Worm (Caenorhabditis elegans) whole organism, L1 larva: Measurements from ENCODE around the gene T14B4.5.

Source experiments
- C04F5.9 ChIP-seq: sonication (generic microtip); optimal IDR thresholded peaks from 2 replicates; lab custom pipeline; 2016; ENCODE audit warnings: missing genetic modification characterization, missing compliant biosample characterization
- C16A3.4 ChIP-seq: fragments of 150-350 bp; optimal IDR thresholded peaks from 2 replicates; lab custom pipeline; 2014; ENCODE audit warnings: missing biosample characterization, missing genetic modification characterization
- Y116A8C.19 ChIP-seq: sonication (generic microtip); optimal IDR thresholded peaks from 2 replicates; lab custom pipeline; 2016; ENCODE audit warnings: missing compliant biosample characterization, missing genetic modification characterization, borderline replicate concordance
- blmp-1 ChIP-seq: fragments of 150-350 bp; optimal IDR thresholded peaks from 2 replicates; lab custom pipeline; 2014; ENCODE audit warnings: missing biosample characterization, missing genetic modification characterization
- ceh-8 ChIP-seq: fragments of 200-800 bp; sonication (Bioruptor generic); optimal IDR thresholded peaks from 2 replicates; lab custom pipeline; 2018; ENCODE audit warnings: mild to moderate bottlenecking, missing genetic modification characterization, moderate library complexity, missing compliant biosample characterization
- ceh-82 ChIP-seq, 3 experiments: fragments of 150-350 bp in 1 of 3; sonication (generic microtip) in 2 of 3; optimal IDR thresholded peaks; 2 replicates each; lab custom pipeline; 2014 to 2017; ENCODE audit warnings: missing biosample characterization in 3 of 3, missing genetic modification characterization in 3 of 3
- dpl-1 ChIP-seq, 3 experiments: fragments of 150-350 bp in 2 of 3; sonication (generic microtip) in 1 of 3; optimal IDR thresholded peaks; 2 replicates each; lab custom pipeline; 2014 to 2017; ENCODE audit warnings: missing biosample characterization in 3 of 3, missing genetic modification characterization in 3 of 3, missing genetic modification reagents in 3 of 3
- dsc-1 ChIP-seq: sonication (generic microtip); optimal IDR thresholded peaks from 2 replicates; lab custom pipeline; 2016; ENCODE audit warnings: mild to moderate bottlenecking, missing genetic modification characterization, missing compliant biosample characterization
- efl-1 ChIP-seq, 4 experiments: fragments of 150-350 bp; optimal IDR thresholded peaks in 3 of 4; peaks in 1 of 4; 1 replicate in 1 of 4; 2 replicates in 3 of 4; lab custom pipeline; 2014; ENCODE audit warnings: missing biosample characterization in 2 of 4, missing genetic modification characterization in 2 of 4, missing genetic modification reagents in 2 of 4
- egl-13 ChIP-seq: sonication (generic microtip); optimal IDR thresholded peaks from 2 replicates; lab custom pipeline; 2016; ENCODE audit warnings: missing genotype, missing genetic modification reagents, missing genetic modification characterization, missing compliant biosample characterization
- elt-3 ChIP-seq, 6 experiments: fragments of 150-350 bp in 1 of 6; sonication (generic microtip); optimal IDR thresholded peaks; 2 replicates each; lab custom pipeline; 2017 to 2018; ENCODE audit warnings: missing biosample characterization in 6 of 6, missing genetic modification characterization in 6 of 6, inconsistent platforms in 1 of 6
- fkh-10 ChIP-seq: sonication (generic microtip); optimal IDR thresholded peaks from 2 replicates; lab custom pipeline; 2017; ENCODE audit warnings: missing biosample characterization, missing genetic modification reagents, missing genetic modification characterization
- fkh-8 ChIP-seq: sonication (generic microtip); optimal IDR thresholded peaks from 2 replicates; lab custom pipeline; 2016; ENCODE audit warnings: mild to moderate bottlenecking, missing genetic modification characterization, missing compliant biosample characterization
- isw-1 ChIP-seq: fragments of 200-800 bp; sonication (Bioruptor generic); IDR thresholded peaks from 2 replicates; pipeline ENCODE4 v1.3.6; 2022; ENCODE audit warnings: missing genetic modification characterization, missing compliant biosample characterization
- jun-1 ChIP-seq: fragments of 150-350 bp; optimal IDR thresholded peaks from 2 replicates; lab custom pipeline; 2014; ENCODE audit warnings: missing biosample characterization, missing genetic modification reagents, missing genetic modification characterization
- lin-14 ChIP-seq: fragments of 200-800 bp; sonication (Bioruptor generic); optimal IDR thresholded peaks from 2 replicates; lab custom pipeline; 2018; ENCODE audit warnings: mild to moderate bottlenecking, missing genetic modification characterization, moderate library complexity, missing compliant biosample characterization
- lin-35 ChIP-seq, 2 experiments: fragments of 150-350 bp; optimal IDR thresholded peaks; 2 replicates each; lab custom pipeline; 2014; ENCODE audit warnings: missing biosample characterization in 2 of 2, missing genetic modification characterization in 2 of 2, missing genetic modification reagents in 2 of 2
- lsy-2 ChIP-seq, 2 experiments: fragments of 150-350 bp; optimal IDR thresholded peaks; 2 replicates each; lab custom pipeline; 2014; ENCODE audit warnings: missing biosample characterization in 2 of 2, missing genetic modification characterization in 2 of 2
- mep-1 ChIP-seq: fragments of 150-350 bp; optimal IDR thresholded peaks from 2 replicates; lab custom pipeline; 2014; ENCODE audit warnings: missing biosample characterization, missing genetic modification characterization
- nhr-11 ChIP-seq: fragments of 150-350 bp; optimal IDR thresholded peaks from 2 replicates; lab custom pipeline; 2014; ENCODE audit warnings: missing biosample characterization, missing genetic modification characterization
- nhr-19 ChIP-seq: fragments of 200-800 bp; sonication (Bioruptor generic); conservative IDR thresholded peaks from 2 replicates; pipeline ENCODE4 v1.3.6; 2022; ENCODE audit warnings: missing genetic modification characterization, missing compliant biosample characterization
- nhr-20 ChIP-seq: sonication (generic microtip); optimal IDR thresholded peaks from 2 replicates; lab custom pipeline; 2016; ENCODE audit warnings: mild to moderate bottlenecking, missing genetic modification characterization, missing compliant biosample characterization
- nhr-47 ChIP-seq: sonication (generic microtip); optimal IDR thresholded peaks from 2 replicates; lab custom pipeline; 2016; ENCODE audit warnings: mild to moderate bottlenecking, missing genetic modification characterization, moderate library complexity, missing compliant biosample characterization
- nhr-71 ChIP-seq: sonication (generic microtip); optimal IDR thresholded peaks from 2 replicates; lab custom pipeline; 2016; ENCODE audit warnings: mild to moderate bottlenecking, missing genetic modification characterization, moderate library complexity, missing compliant biosample characterization
- nhr-85 ChIP-seq: sonication (generic microtip); peaks from one replicate; lab custom pipeline; 2016; ENCODE audit warnings: missing genetic modification characterization, inconsistent platforms, missing compliant biosample characterization
- nhr-90 ChIP-seq: sonication (generic microtip); optimal IDR thresholded peaks from 2 replicates; lab custom pipeline; 2016; ENCODE audit warnings: mild to moderate bottlenecking, missing genetic modification characterization, missing compliant biosample characterization; ENCODE audit not compliant: poor library complexity
- pag-3 ChIP-seq: sonication (generic microtip); optimal IDR thresholded peaks from 2 replicates; lab custom pipeline; 2017; ENCODE audit warnings: missing genetic modification characterization, mild to moderate bottlenecking, missing compliant biosample characterization, antibody characterized with exemption, borderline replicate concordance; ENCODE audit not compliant: insufficient read depth
- rnt-1 ChIP-seq: sonication (generic microtip); optimal IDR thresholded peaks from 2 replicates; lab custom pipeline; 2016; ENCODE audit warnings: mild to moderate bottlenecking, missing genetic modification characterization, moderate library complexity, missing compliant biosample characterization
- skn-1 ChIP-seq: fragments of 150-350 bp; optimal IDR thresholded peaks from 2 replicates; lab custom pipeline; 2014; ENCODE audit warnings: missing biosample characterization, missing genetic modification characterization
- snu-23 ChIP-seq: sonication (generic microtip); optimal IDR thresholded peaks from 2 replicates; lab custom pipeline; 2016; ENCODE audit warnings: missing genetic modification characterization, missing compliant biosample characterization
- swsn-7 ChIP-seq: sonication (generic microtip); optimal IDR thresholded peaks from 2 replicates; lab custom pipeline; 2016; ENCODE audit warnings: missing genetic modification characterization, missing compliant biosample characterization
- tbx-2 ChIP-seq: sonication (generic microtip); optimal IDR thresholded peaks from 2 replicates; lab custom pipeline; 2016; ENCODE audit warnings: missing genetic modification characterization, missing compliant biosample characterization
- unc-30 ChIP-seq: sonication (generic microtip); optimal IDR thresholded peaks from 2 replicates; lab custom pipeline; 2017; ENCODE audit warnings: missing biosample characterization, missing genetic modification characterization
- xbp-1 ChIP-seq: sonication (generic microtip); optimal IDR thresholded peaks from 2 replicates; lab custom pipeline; 2016; ENCODE audit warnings: missing genetic modification characterization, missing compliant biosample characterization
- zag-1 ChIP-seq: fragments of 150-350 bp; optimal IDR thresholded peaks from 2 replicates; lab custom pipeline; 2014; ENCODE audit warnings: missing biosample characterization, missing genetic modification characterization
- ztf-11 ChIP-seq, 2 experiments: sonication (generic microtip); optimal IDR thresholded peaks; 2 replicates each; lab custom pipeline; 2016 to 2017; ENCODE audit warnings: missing genetic modification characterization in 2 of 2, missing biosample characterization in 1 of 2, missing compliant biosample characterization in 1 of 2

The T14B4.5 gene

DNA sequence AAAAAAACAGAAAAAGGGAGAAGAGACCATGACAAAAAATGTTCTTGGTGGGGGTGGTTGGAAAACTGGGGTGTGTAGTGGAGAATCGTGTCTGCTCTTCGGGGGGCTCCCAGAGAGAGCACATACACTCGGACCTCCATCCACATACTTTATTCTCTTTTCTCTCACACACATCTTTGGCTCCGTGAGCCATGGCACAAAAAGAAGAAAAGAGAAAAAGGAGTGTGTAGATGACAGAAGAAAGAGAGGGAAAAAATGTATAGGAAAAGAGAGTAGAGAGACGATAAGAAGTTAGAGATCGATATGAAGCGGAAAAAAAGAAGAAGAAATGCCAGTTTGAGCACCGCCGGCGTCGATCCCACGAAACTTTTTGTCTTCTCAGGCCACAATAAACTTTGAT, 7.7 kb upstream of the T14B4.5 start:
- TF ChIP-seq snu-23 (peak; percentile 58), ztf-11 (tag; optimal IDR thresholded peaks at IDR 0.05; lab: Kevin White, UChicago) (no peak), lin-14 (GFP tag; lab: Kevin White, UChicago) (peak; percentile 90), efl-1 (optimal IDR thresholded peaks at IDR 0.05; lab: Kevin White, UChicago) (peak; percentile 14 to 28), efl-1 (GFP tag; optimal IDR thresholded peaks at IDR 0.05 in 1 of 2; lab: Kevin White, UChicago) (peak in 1 of 2 experiments; percentile 18), C16A3.4 (tag; lab: Kevin White, UChicago) (peak; percentile 23), swsn-7 (peak; percentile 40), Y116A8C.19 (tag; lab: Kevin White, UChicago) (no peak), fkh-10 (GFP tag; lab: Kevin White, UChicago) (peak; percentile 8), isw-1 (GFP tag; lab: Robert Waterston, UW) (0 out of 2 replicates have a peak, but pooled peaks have one; percentile 19), C04F5.9 (tag; lab: Kevin White, UChicago) (no peak), egl-13 (no peak), rnt-1 (peak; percentile 49), nhr-19 (GFP tag; lab: Robert Waterston, UW) (peak; percentile 32; the same call in 1 of the 2 replicates), dsc-1 (tag; lab: Kevin White, UChicago) (peak; percentile 14), zag-1 (no peak), nhr-71 (tag; lab: Kevin White, UChicago) (peak; percentile 62), nhr-20 (tag; lab: Kevin White, UChicago) (peak; percentile 8), dpl-1 (GFP tag; optimal IDR thresholded peaks at IDR 0.05; lab: Kevin White, UChicago) (peak in 1 of 3 experiments; percentile 13), mep-1 (tag; lab: Kevin White, UChicago) (peak; percentile 40), lsy-2 (tag; optimal IDR thresholded peaks at IDR 0.05; lab: Kevin White, UChicago) (peak; percentile 9 to 66), xbp-1 (peak; percentile 14), nhr-85 (tag; lab: Kevin White, UChicago) (no peak), tbx-2 (tag; lab: Kevin White, UChicago) (peak; percentile 13), jun-1 (tag; lab: Kevin White, UChicago) (no peak), pag-3 (tag; lab: Kevin White, UChicago) (no peak), unc-30 (tag; lab: Kevin White, UChicago) (no peak), nhr-47 (peak; percentile 29), ceh-82 (tag; optimal IDR thresholded peaks at IDR 0.05; lab: Kevin White, UChicago) (peak in 2 of 3 experiments; percentile 33 to 57), lin-35 (GFP tag; optimal IDR thresholded peaks at IDR 0.05; lab: Kevin White, UChicago) (peak in 1 of 2 experiments; percentile 18)

DNA sequence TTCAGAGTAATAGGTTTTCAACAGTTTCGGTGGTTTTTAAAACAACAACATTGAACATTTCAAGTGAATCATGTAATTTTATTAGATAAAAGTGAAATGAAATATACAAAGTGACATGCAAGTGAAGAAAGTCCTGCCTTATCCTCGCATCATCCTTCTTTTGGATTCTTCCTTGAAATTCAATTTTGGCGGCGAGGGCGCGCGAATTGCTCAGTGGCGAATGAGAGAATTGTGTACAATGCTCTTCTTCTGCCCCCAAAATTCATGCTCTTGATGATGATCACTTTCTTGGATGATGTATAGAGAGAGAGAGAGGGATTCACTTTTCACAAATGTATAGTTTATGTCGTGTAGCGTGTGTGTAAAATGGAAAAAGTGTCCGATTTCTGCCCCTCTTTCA, 7.0 kb upstream of the T14B4.5 start:
- TF ChIP-seq lin-14 (GFP tag; lab: Kevin White, UChicago) (peak; percentile 49), snu-23 (no peak), fkh-10 (GFP tag; lab: Kevin White, UChicago) (peak; percentile 67), ceh-8 (GFP tag; lab: Kevin White, UChicago) (no peak), blmp-1 (tag; lab: Kevin White, UChicago) (peak; percentile 29)

- TF ChIP-seq skn-1 (tag; lab: Kevin White, UChicago) (no peak), C16A3.4 (tag; lab: Kevin White, UChicago) (no peak), elt-3 (tag; optimal IDR thresholded peaks at IDR 0.05; lab: Kevin White, UChicago) (no peak), pag-3 (tag; lab: Kevin White, UChicago) (no peak), fkh-8 (tag; lab: Kevin White, UChicago) (no peak), nhr-11 (tag; lab: Kevin White, UChicago) (no peak), efl-1 (optimal IDR thresholded peaks at IDR 0.05; lab: Kevin White, UChicago) (no peak), efl-1 (GFP tag; optimal IDR thresholded peaks at IDR 0.05 in 1 of 2; lab: Kevin White, UChicago) (peak in 1 of 2 experiments; percentile 14), fkh-10 (GFP tag; lab: Kevin White, UChicago) (no peak), nhr-90 (tag; lab: Kevin White, UChicago) (no peak)
Observed at ce11 chrII:6710596-6710995, 6.1 kb upstream of the T14B4.5 start.
